Worm (Caenorhabditis elegans) whole organism, mixed stage, embryonic: ENCODE results near the gene pdfr-1.
A peak's percentile ranks its signal among the peaks of the same experiment; 100 is the strongest.

Experiments used
- M03D4.4 ChIP-seq: sonication (generic microtip); optimal IDR thresholded peaks from 2 replicates; lab custom pipeline; 2017; ENCODE audit warnings: mild to moderate bottlenecking, missing genetic modification characterization, missing compliant biosample characterization
- bed-3 ChIP-seq: fragments of 200-800 bp; sonication (Bioruptor generic); optimal IDR thresholded peaks from 3 replicates; lab custom pipeline; 2018; ENCODE audit warnings: mild to moderate bottlenecking, missing genetic modification characterization, moderate library complexity, missing compliant biosample characterization
- blmp-1 ChIP-seq: fragments of 150-350 bp; optimal IDR thresholded peaks from 2 replicates; lab custom pipeline; 2014; ENCODE audit warnings: missing biosample characterization, missing genetic modification characterization
- ceh-39 ChIP-seq: fragments of 150-350 bp; optimal IDR thresholded peaks from 2 replicates; lab custom pipeline; 2014; ENCODE audit warnings: missing biosample characterization, missing genetic modification characterization
- ceh-83 ChIP-seq: fragments of 200-800 bp; sonication (Bioruptor generic); optimal IDR thresholded peaks from 2 replicates; lab custom pipeline; 2018; ENCODE audit warnings: mild to moderate bottlenecking, missing genetic modification characterization, missing compliant biosample characterization
- ces-1 ChIP-seq: fragments of 150-350 bp; optimal IDR thresholded peaks from 2 replicates; lab custom pipeline; 2014; ENCODE audit warnings: missing biosample characterization, missing genetic modification reagents, missing genetic modification characterization
- cnd-1 ChIP-seq: fragments of 200-800 bp; sonication (Bioruptor generic); optimal IDR thresholded peaks from 2 replicates; lab custom pipeline; 2018; ENCODE audit warnings: mild to moderate bottlenecking, missing genetic modification characterization, missing compliant biosample characterization
- drap-1 ChIP-seq: fragments of 200-800 bp; sonication (Bioruptor generic); optimal IDR thresholded peaks from 3 replicates; lab custom pipeline; 2018; ENCODE audit warnings: mild to moderate bottlenecking, missing genetic modification characterization, missing compliant biosample characterization
- elt-1 ChIP-seq: sonication (generic microtip); optimal IDR thresholded peaks from 2 replicates; lab custom pipeline; 2017; ENCODE audit warnings: missing genetic modification characterization, mild to moderate bottlenecking, missing compliant biosample characterization, antibody characterized with exemption, moderate library complexity, borderline replicate concordance; ENCODE audit not compliant: insufficient read depth
- elt-3 ChIP-seq: fragments of 150-350 bp; optimal IDR thresholded peaks from 2 replicates; lab custom pipeline; 2014; ENCODE audit warnings: missing biosample characterization, missing genetic modification characterization
- flh-1 ChIP-seq: fragments of 200-800 bp; sonication (Bioruptor generic); optimal IDR thresholded peaks from 2 replicates; lab custom pipeline; 2018; ENCODE audit warnings: mild to moderate bottlenecking, missing genetic modification characterization, moderate library complexity, missing compliant biosample characterization
- ham-2 ChIP-seq: fragments of 200-800 bp; sonication (Bioruptor generic); optimal IDR thresholded peaks from 2 replicates; lab custom pipeline; 2018; ENCODE audit warnings: mild to moderate bottlenecking, missing genetic modification characterization, missing compliant biosample characterization
- hlh-1 ChIP-seq: fragments of 150-350 bp; optimal IDR thresholded peaks from 2 replicates; lab custom pipeline; 2014; ENCODE audit warnings: missing biosample characterization, missing genetic modification reagents, missing genetic modification characterization
- lin-13 ChIP-seq: fragments of 150-350 bp; optimal IDR thresholded peaks from 2 replicates; lab custom pipeline; 2014; ENCODE audit warnings: missing biosample characterization, missing genetic modification characterization
- lin-32 ChIP-seq: fragments of 200-800 bp; sonication (Bioruptor generic); optimal IDR thresholded peaks from 2 replicates; lab custom pipeline; 2018; ENCODE audit warnings: mild to moderate bottlenecking, missing genetic modification characterization, missing compliant biosample characterization
- lsy-2 ChIP-seq: fragments of 150-350 bp; optimal IDR thresholded peaks from 2 replicates; lab custom pipeline; 2014; ENCODE audit warnings: missing biosample characterization, missing genetic modification characterization
- mab-5 ChIP-seq: fragments of 150-350 bp; optimal IDR thresholded peaks from 2 replicates; lab custom pipeline; 2014; ENCODE audit warnings: missing biosample characterization, missing genetic modification characterization
- mep-1 ChIP-seq: fragments of 150-350 bp; optimal IDR thresholded peaks from 2 replicates; lab custom pipeline; 2017; ENCODE audit warnings: missing biosample characterization, missing genetic modification reagents, missing genetic modification characterization, inconsistent platforms
- mls-2 ChIP-seq: sonication (generic microtip); optimal IDR thresholded peaks from 2 replicates; lab custom pipeline; 2016; ENCODE audit warnings: mild to moderate bottlenecking, missing genetic modification characterization, moderate library complexity, missing compliant biosample characterization
- nhr-12 ChIP-seq: fragments of 150-350 bp; optimal IDR thresholded peaks from 2 replicates; lab custom pipeline; 2014; ENCODE audit warnings: missing biosample characterization, missing genetic modification characterization
- nhr-2 ChIP-seq: fragments of 150-350 bp; optimal IDR thresholded peaks from 2 replicates; lab custom pipeline; 2014; ENCODE audit warnings: missing biosample characterization, missing genetic modification characterization
- nhr-237 ChIP-seq: fragments of 150-350 bp; optimal IDR thresholded peaks from 2 replicates; lab custom pipeline; 2014; ENCODE audit warnings: missing biosample characterization, missing genetic modification characterization
- nhr-28 ChIP-seq: fragments of 150-350 bp; optimal IDR thresholded peaks from 2 replicates; lab custom pipeline; 2014; ENCODE audit warnings: missing biosample characterization, missing genetic modification characterization
- pha-4 ChIP-seq: fragments of 150-350 bp; optimal IDR thresholded peaks from 2 replicates; lab custom pipeline; 2018; ENCODE audit warnings: missing biosample characterization, missing genetic modification reagents, missing genetic modification characterization
- sem-2 ChIP-seq: fragments of 200-800 bp; sonication (Bioruptor generic); optimal IDR thresholded peaks from 2 replicates; lab custom pipeline; 2018; ENCODE audit warnings: mild to moderate bottlenecking, missing genetic modification characterization, missing compliant biosample characterization
- snpc-4 ChIP-seq: fragments of 150-350 bp; optimal IDR thresholded peaks from 2 replicates; lab custom pipeline; 2014; ENCODE audit warnings: missing biosample characterization, missing genetic modification characterization
- sptf-1 ChIP-seq: sonication (generic microtip); optimal IDR thresholded peaks from 2 replicates; lab custom pipeline; 2017; ENCODE audit warnings: mild to moderate bottlenecking, missing genetic modification characterization, moderate library complexity, missing compliant biosample characterization
- tbx-8 ChIP-seq: fragments of 200-800 bp; sonication (Bioruptor generic); optimal IDR thresholded peaks from 2 replicates; lab custom pipeline; 2018; ENCODE audit warnings: mild to moderate bottlenecking, missing genetic modification characterization, moderate library complexity, missing compliant biosample characterization
- unc-39 ChIP-seq: fragments of 150-350 bp; optimal IDR thresholded peaks from 2 replicates; lab custom pipeline; 2014; ENCODE audit warnings: missing biosample characterization, missing genetic modification characterization
- unc-62 ChIP-seq: fragments of 150-350 bp; optimal IDR thresholded peaks from 2 replicates; lab custom pipeline; 2014; ENCODE audit warnings: missing biosample characterization, missing genetic modification reagents, missing genetic modification characterization
- zip-8 ChIP-seq: fragments of 150-350 bp; optimal IDR thresholded peaks from 2 replicates; lab custom pipeline; 2014; ENCODE audit warnings: missing biosample characterization, missing genetic modification characterization
- ztf-11 ChIP-seq: fragments of 150-350 bp; optimal IDR thresholded peaks from 2 replicates; lab custom pipeline; 2014; ENCODE audit warnings: missing biosample characterization, missing genetic modification characterization

Gene pdfr-1

ce11 chrIII:6607646-6608045, 44.2 kb downstream of the pdfr-1 start:
- TF ChIP-seq cnd-1 (tag; lab: Kevin White, UChicago): no peak
- TF ChIP-seq elt-1 (tag; lab: Kevin White, UChicago): no peak
- TF ChIP-seq nhr-12 (tag; lab: Kevin White, UChicago): no peak
- no peak for TF ChIP-seq zip-8
- TF ChIP-seq snpc-4 (tag; lab: Kevin White, UChicago): no peak
- TF ChIP-seq flh-1 (GFP tag; lab: Kevin White, UChicago): no peak
- no peak for TF ChIP-seq ceh-83 (GFP tag; lab: Kevin White, UChicago)
- no peak for TF ChIP-seq mab-5
- no peak for TF ChIP-seq sem-2
- no peak for TF ChIP-seq lin-13
- no peak for TF ChIP-seq hlh-1 (tag; lab: Kevin White, UChicago)
- no peak for TF ChIP-seq elt-3 (tag; lab: Kevin White, UChicago)
- no peak for TF ChIP-seq mls-2
- no peak for TF ChIP-seq ham-2 (GFP tag; lab: Kevin White, UChicago)
- no peak for TF ChIP-seq nhr-237
- no peak for TF ChIP-seq unc-39 (tag; lab: Kevin White, UChicago)
- TF ChIP-seq nhr-2 (tag; lab: Kevin White, UChicago): no peak
- no peak for TF ChIP-seq tbx-8 (GFP tag; lab: Kevin White, UChicago)
- TF ChIP-seq bed-3 (GFP tag; lab: Kevin White, UChicago): no peak
- TF ChIP-seq ceh-39 (tag; lab: Kevin White, UChicago): no peak

ce11 chrIII:6607067-6607466, 44.8 kb downstream of the pdfr-1 start:
- TF ChIP-seq ces-1 (GFP tag; lab: Kevin White, UChicago) (no peak), nhr-237 (no peak), flh-1 (GFP tag; lab: Kevin White, UChicago) (no peak), lin-13 (no peak), nhr-12 (tag; lab: Kevin White, UChicago) (no peak), drap-1 (GFP tag; lab: Kevin White, UChicago) (no peak), snpc-4 (tag; lab: Kevin White, UChicago) (no peak), nhr-28 (tag; lab: Kevin White, UChicago) (no peak), bed-3 (GFP tag; lab: Kevin White, UChicago) (no peak), lin-32 (GFP tag; lab: Kevin White, UChicago) (no peak), mep-1 (tag; lab: Kevin White, UChicago) (no peak), elt-3 (tag; lab: Kevin White, UChicago) (no peak), pha-4 (tag; lab: Kevin White, UChicago) (no peak), nhr-2 (tag; lab: Kevin White, UChicago) (no peak), lsy-2 (tag; lab: Kevin White, UChicago) (no peak), sptf-1 (tag; lab: Kevin White, UChicago) (no peak), unc-62 (GFP tag; lab: Kevin White, UChicago) (no peak), blmp-1 (tag; lab: Kevin White, UChicago) (no peak)

- TF ChIP-seq ces-1 (GFP tag; lab: Kevin White, UChicago): no peak
- TF ChIP-seq lsy-2 (tag; lab: Kevin White, UChicago): no peak
- TF ChIP-seq snpc-4 (tag; lab: Kevin White, UChicago): no peak
- TF ChIP-seq lin-13: no peak
- TF ChIP-seq, all 35 proteins: peak for 0
Measured at ce11 chrIII:6606641-6607040, 45.2 kb downstream of the pdfr-1 start.

- TF ChIP-seq ces-1 (GFP tag; lab: Kevin White, UChicago) (peak; percentile 75), hlh-1 (tag; lab: Kevin White, UChicago) (peak; percentile 83), ham-2 (GFP tag; lab: Kevin White, UChicago) (no peak), unc-62 (GFP tag; lab: Kevin White, UChicago) (peak; percentile 18), ceh-39 (tag; lab: Kevin White, UChicago) (peak; percentile 6), mls-2 (no peak), elt-3 (tag; lab: Kevin White, UChicago) (no peak)
Measured at ce11 chrIII:6606022-6606467, 45.8 kb downstream of the pdfr-1 start.

ce11 chrIII:6605442-6605992, 46.4 kb downstream of the pdfr-1 start:
- no peak for TF ChIP-seq drap-1 (GFP tag; lab: Kevin White, UChicago)
- peak; percentile 53 for TF ChIP-seq mls-2
- TF ChIP-seq lin-32 (GFP tag; lab: Kevin White, UChicago): peak; percentile 98
- TF ChIP-seq elt-1 (tag; lab: Kevin White, UChicago): peak; percentile 88
- TF ChIP-seq ces-1 (GFP tag; lab: Kevin White, UChicago): peak; percentile 4
- TF ChIP-seq unc-62 (GFP tag; lab: Kevin White, UChicago): peak; percentile 39
- TF ChIP-seq lin-13: peak; percentile 9
- TF ChIP-seq hlh-1 (tag; lab: Kevin White, UChicago): peak; percentile 25
- no peak for TF ChIP-seq ztf-11 (tag; lab: Kevin White, UChicago)
- TF ChIP-seq nhr-2 (tag; lab: Kevin White, UChicago): peak; percentile 56
- peak; percentile 96 for TF ChIP-seq cnd-1 (tag; lab: Kevin White, UChicago)
- TF ChIP-seq mep-1 (tag; lab: Kevin White, UChicago): no peak
- no peak for TF ChIP-seq M03D4.4 (tag; lab: Kevin White, UChicago)
- no peak for TF ChIP-seq nhr-237
- no peak for TF ChIP-seq ceh-39 (tag; lab: Kevin White, UChicago)
- TF ChIP-seq, all 35 proteins: peak for 9
